Fruit fly (Drosophila melanogaster) whole organism, embryonic: ENCODE data around the gene CG10663.

Experiments used
- Atf6 ChIP-seq: fragments of 200-800 bp; sonication (Bioruptor generic); IDR thresholded peaks from 2 replicates; pipeline ENCODE4 v1.3.6; 2022; ENCODE audit warnings: missing biosample characterization, missing genetic modification characterization
- BtbVII ChIP-seq: fragments of 200-800 bp; sonication (Bioruptor generic); optimal IDR thresholded peaks from 3 replicates; lab custom pipeline; 2017; ENCODE audit warnings: missing biosample characterization, mild to moderate bottlenecking, missing genetic modification characterization
- CG10147 ChIP-seq: fragments of 200-800 bp; sonication (Bioruptor generic); optimal IDR thresholded peaks from 2 replicates; lab custom pipeline; 2019; ENCODE audit warnings: missing biosample characterization, mild to moderate bottlenecking, missing genetic modification characterization, moderate library complexity
- CG10959 ChIP-seq: fragments of 200-800 bp; sonication (Bioruptor generic); IDR thresholded peaks from 2 replicates; pipeline ENCODE4 v1.3.6; 2022; ENCODE audit warnings: missing biosample characterization, missing genetic modification characterization
- CG13775 ChIP-seq: fragments of 200-800 bp; sonication (Bioruptor generic); optimal IDR thresholded peaks from 3 replicates; lab custom pipeline; 2017; ENCODE audit warnings: missing biosample characterization, mild to moderate bottlenecking, missing genetic modification characterization
- CG14050 ChIP-seq: fragments of 200-800 bp; sonication (Bioruptor generic); IDR thresholded peaks from 3 replicates; pipeline ENCODE4 v1.3.6; 2022; ENCODE audit warnings: missing biosample characterization, missing genetic modification characterization
- CG14860 ChIP-seq: fragments of 200-800 bp; sonication (Bioruptor generic); IDR thresholded peaks from 3 replicates; pipeline ENCODE4 v1.3.6; 2022; ENCODE audit warnings: missing biosample characterization, missing genetic modification characterization; ENCODE audit not compliant: partially characterized antibody
- CG1603 ChIP-seq: fragments of 200-800 bp; sonication (Bioruptor generic); optimal IDR thresholded peaks from 2 replicates; lab custom pipeline; 2019; ENCODE audit warnings: missing biosample characterization, mild to moderate bottlenecking, missing genetic modification characterization, moderate library complexity
- CG16863 ChIP-seq: fragments of 200-800 bp; sonication (Bioruptor generic); optimal IDR thresholded peaks from 3 replicates; lab custom pipeline; 2016; ENCODE audit warnings: missing biosample characterization, missing genetic modification characterization
- CG17359 ChIP-seq: fragments of 200-800 bp; sonication (Bioruptor generic); optimal IDR thresholded peaks from 3 replicates; lab custom pipeline; 2018; ENCODE audit warnings: missing biosample characterization, mild to moderate bottlenecking, missing genetic modification characterization, moderate library complexity
- CG18476 ChIP-seq: fragments of 200-800 bp; sonication (Bioruptor generic); optimal IDR thresholded peaks from 2 replicates; lab custom pipeline; 2016; ENCODE audit warnings: missing biosample characterization, mild to moderate bottlenecking, missing genetic modification characterization
- CG2889 ChIP-seq: fragments of 200-800 bp; sonication (Bioruptor generic); IDR thresholded peaks from 3 replicates; pipeline ENCODE4 v1.3.6; 2022; ENCODE audit warnings: missing biosample characterization, missing genetic modification characterization
- CG34422 ChIP-seq: fragments of 200-800 bp; sonication (Bioruptor generic); IDR thresholded peaks from 3 replicates; pipeline ENCODE4 v1.3.6; 2022; ENCODE audit warnings: missing biosample characterization, missing genetic modification characterization
- CG6254 ChIP-seq: fragments of 200-800 bp; sonication (Bioruptor generic); optimal IDR thresholded peaks from 3 replicates; lab custom pipeline; 2017; ENCODE audit warnings: mild to moderate bottlenecking, missing biosample characterization, missing genetic modification reagents, missing genetic modification characterization
- CG8924 ChIP-seq: fragments of 200-800 bp; optimal IDR thresholded peaks from 3 replicates; lab custom pipeline; 2019; ENCODE audit warnings: missing biosample characterization, mild to moderate bottlenecking, missing genetic modification characterization, moderate library complexity
- CG9797 ChIP-seq: fragments of 200-800 bp; sonication (Bioruptor generic); optimal IDR thresholded peaks from 3 replicates; lab custom pipeline; 2018; ENCODE audit warnings: missing biosample characterization, mild to moderate bottlenecking, missing genetic modification characterization
- CTCF ChIP-seq: fragments of 200-800 bp; sonication (Bioruptor generic); optimal IDR thresholded peaks from 2 replicates; lab custom pipeline; 2017; ENCODE audit warnings: missing biosample characterization, mild to moderate bottlenecking, missing genetic modification characterization, moderate library complexity
- Camta ChIP-seq: fragments of 200-800 bp; sonication (Bioruptor generic); optimal IDR thresholded peaks from 2 replicates; lab custom pipeline; 2016; ENCODE audit warnings: missing biosample characterization, missing genetic modification characterization
- Chrac-16 ChIP-seq: fragments of 200-800 bp; sonication (Bioruptor generic); optimal IDR thresholded peaks from 3 replicates; lab custom pipeline; 2016; ENCODE audit warnings: missing biosample characterization, missing genetic modification characterization
- Dad ChIP-seq: fragments of 200-800 bp; sonication (Bioruptor generic); optimal IDR thresholded peaks from 3 replicates; lab custom pipeline; 2016; ENCODE audit warnings: missing biosample characterization, missing genetic modification characterization
- Dek ChIP-seq: fragments of 200-800 bp; sonication (Bioruptor generic); optimal IDR thresholded peaks from 3 replicates; lab custom pipeline; 2019; ENCODE audit warnings: missing biosample characterization, mild to moderate bottlenecking, missing genetic modification characterization, moderate library complexity
- Dip3 ChIP-seq: fragments of 200-800 bp; sonication (Bioruptor generic); optimal IDR thresholded peaks from 3 replicates; lab custom pipeline; 2016; ENCODE audit warnings: missing biosample characterization, missing genetic modification characterization
- Fer1 ChIP-seq: fragments of 200-800 bp; sonication (Bioruptor generic); optimal IDR thresholded peaks from 2 replicates; lab custom pipeline; 2017; ENCODE audit warnings: missing biosample characterization, mild to moderate bottlenecking, missing genetic modification characterization
- Hand ChIP-seq: fragments of 200-800 bp; sonication (Bioruptor generic); optimal IDR thresholded peaks from 2 replicates; lab custom pipeline; 2017; ENCODE audit warnings: mild to moderate bottlenecking, missing biosample characterization, missing genetic modification reagents, missing genetic modification characterization
- Lhr ChIP-seq: fragments of 200-800 bp; sonication (Bioruptor generic); optimal IDR thresholded peaks from 3 replicates; lab custom pipeline; 2017; ENCODE audit warnings: mild to moderate bottlenecking, missing biosample characterization, missing genetic modification reagents, missing genetic modification characterization
- Lim3 ChIP-seq: fragments of 200-800 bp; sonication (Bioruptor generic); IDR thresholded peaks from 2 replicates; pipeline ENCODE4 v1.3.6; 2022; ENCODE audit warnings: missing biosample characterization, missing genetic modification characterization
- Nf-YB ChIP-seq: fragments of 200-800 bp; sonication (Bioruptor generic); optimal IDR thresholded peaks from 3 replicates; lab custom pipeline; 2019; ENCODE audit warnings: missing biosample characterization, mild to moderate bottlenecking, missing genetic modification characterization, moderate library complexity
- Ptx1 ChIP-seq: fragments of 200-800 bp; sonication (Bioruptor generic); IDR thresholded peaks from 2 replicates; pipeline ENCODE4 v1.3.6; 2022; ENCODE audit warnings: missing biosample characterization, missing genetic modification characterization
- ab ChIP-seq: fragments of 200-800 bp; sonication (Bioruptor generic); optimal IDR thresholded peaks from 2 replicates; lab custom pipeline; 2016; ENCODE audit warnings: missing biosample characterization, missing genetic modification characterization
- ap ChIP-seq: fragments of 200-800 bp; sonication (Bioruptor generic); IDR thresholded peaks from 2 replicates; pipeline ENCODE4 v1.3.6; 2022; ENCODE audit warnings: missing biosample characterization, missing genetic modification characterization
- dmrt99B ChIP-seq: fragments of 200-800 bp; sonication (Bioruptor generic); optimal IDR thresholded peaks from 2 replicates; lab custom pipeline; 2018; ENCODE audit warnings: missing biosample characterization, mild to moderate bottlenecking, missing genetic modification characterization, moderate library complexity
- fd102C ChIP-seq: fragments of 200-800 bp; sonication (Bioruptor generic); optimal IDR thresholded peaks from 2 replicates; lab custom pipeline; 2018; ENCODE audit warnings: missing biosample characterization, mild to moderate bottlenecking, missing genetic modification characterization, moderate library complexity
- gt ChIP-seq: fragments of 200-800 bp; sonication (Bioruptor generic); IDR thresholded peaks from 2 replicates; pipeline ENCODE4 v1.3.6; 2022; ENCODE audit warnings: missing biosample characterization, missing genetic modification characterization
- kah ChIP-seq: fragments of 200-800 bp; sonication (Bioruptor generic); optimal IDR thresholded peaks from 2 replicates; lab custom pipeline; 2018; ENCODE audit warnings: missing biosample characterization, mild to moderate bottlenecking, missing genetic modification characterization
- lbe ChIP-seq: fragments of 200-800 bp; sonication (Bioruptor generic); optimal IDR thresholded peaks from 2 replicates; lab custom pipeline; 2016; ENCODE audit warnings: missing biosample characterization, mild to moderate bottlenecking, missing genetic modification characterization
- nerfin-2 ChIP-seq: fragments of 200-800 bp; sonication (Bioruptor generic); IDR thresholded peaks from 2 replicates; pipeline ENCODE4 v1.3.6; 2022; ENCODE audit warnings: missing biosample characterization, missing genetic modification characterization; ENCODE audit not compliant: partially characterized antibody
- oc ChIP-seq: fragments of 200-800 bp; sonication (Bioruptor generic); optimal IDR thresholded peaks from 2 replicates; lab custom pipeline; 2018; ENCODE audit warnings: missing biosample characterization, mild to moderate bottlenecking, missing genetic modification characterization, moderate library complexity
- pan ChIP-seq, 4 experiments: fragments of >200 bp in 3 of 4; fragments of 200-800 bp in 1 of 4; sonication (Bioruptor generic) in 1 of 4; optimal IDR thresholded peaks in 3 of 4; IDR thresholded peaks in 1 of 4; 2 replicates each; pipeline versions ENCODE4 v1.3.6 to Lab custom; 2017 to 2022; ENCODE audit warnings: missing biosample characterization in 2 of 4, missing genetic modification characterization in 2 of 4, mixed read lengths in 1 of 4
- peb ChIP-seq: fragments of 200-800 bp; sonication (Bioruptor generic); IDR thresholded peaks from 2 replicates; pipeline ENCODE4 v1.3.6; 2022; ENCODE audit warnings: missing biosample characterization, missing genetic modification characterization
- pum ChIP-seq: fragments of 200-800 bp; sonication (Bioruptor generic); optimal IDR thresholded peaks from 2 replicates; lab custom pipeline; 2016; ENCODE audit warnings: missing biosample characterization, missing genetic modification characterization
- pzg ChIP-seq: fragments of 200-800 bp; sonication (Bioruptor generic); optimal IDR thresholded peaks from 3 replicates; lab custom pipeline; 2018; ENCODE audit warnings: missing biosample characterization, mild to moderate bottlenecking, missing genetic modification characterization, moderate library complexity
- ro ChIP-seq: fragments of 200-800 bp; sonication (Bioruptor generic); IDR thresholded peaks from 2 replicates; pipeline ENCODE4 v1.3.6; 2022; ENCODE audit warnings: missing biosample characterization, missing genetic modification characterization
- sens-2 ChIP-seq: fragments of 200-800 bp; sonication (Bioruptor generic); IDR thresholded peaks from 2 replicates; pipeline ENCODE4 v1.3.6; 2022; ENCODE audit warnings: missing biosample characterization, missing genetic modification characterization
- sim ChIP-seq: fragments of 200-800 bp; sonication (Bioruptor generic); IDR thresholded peaks from 2 replicates; pipeline ENCODE4 v1.3.6; 2022; ENCODE audit warnings: missing biosample characterization, missing genetic modification characterization
- sima ChIP-seq: fragments of 200-800 bp; sonication (Bioruptor generic); optimal IDR thresholded peaks from 2 replicates; lab custom pipeline; 2016; ENCODE audit warnings: missing biosample characterization, missing genetic modification characterization
- slbo ChIP-seq: fragments of 200-800 bp; sonication (Bioruptor generic); IDR thresholded peaks from 2 replicates; pipeline ENCODE4 v1.3.6; 2022; ENCODE audit warnings: missing biosample characterization, missing genetic modification characterization
- stwl ChIP-seq: fragments of 200-800 bp; sonication (Bioruptor generic); optimal IDR thresholded peaks from 3 replicates; lab custom pipeline; 2018; ENCODE audit warnings: missing biosample characterization, mild to moderate bottlenecking, missing genetic modification characterization, moderate library complexity
- trem ChIP-seq: fragments of 200-800 bp; optimal IDR thresholded peaks from 3 replicates; lab custom pipeline; 2019; ENCODE audit warnings: missing biosample characterization, mild to moderate bottlenecking, missing genetic modification characterization, moderate library complexity
- ttk ChIP-seq: fragments of 200-800 bp; sonication (Bioruptor generic); IDR thresholded peaks from 2 replicates; pipeline ENCODE4 v2.1.2; 2022; ENCODE audit warnings: missing biosample characterization, missing genetic modification characterization
- unc-4 ChIP-seq: fragments of 200-800 bp; sonication (Bioruptor generic); IDR thresholded peaks from 2 replicates; pipeline ENCODE4 v1.3.6; 2022; ENCODE audit warnings: missing biosample characterization, missing genetic modification characterization; ENCODE audit not compliant: partially characterized antibody

The CG10663 gene

DNA sequence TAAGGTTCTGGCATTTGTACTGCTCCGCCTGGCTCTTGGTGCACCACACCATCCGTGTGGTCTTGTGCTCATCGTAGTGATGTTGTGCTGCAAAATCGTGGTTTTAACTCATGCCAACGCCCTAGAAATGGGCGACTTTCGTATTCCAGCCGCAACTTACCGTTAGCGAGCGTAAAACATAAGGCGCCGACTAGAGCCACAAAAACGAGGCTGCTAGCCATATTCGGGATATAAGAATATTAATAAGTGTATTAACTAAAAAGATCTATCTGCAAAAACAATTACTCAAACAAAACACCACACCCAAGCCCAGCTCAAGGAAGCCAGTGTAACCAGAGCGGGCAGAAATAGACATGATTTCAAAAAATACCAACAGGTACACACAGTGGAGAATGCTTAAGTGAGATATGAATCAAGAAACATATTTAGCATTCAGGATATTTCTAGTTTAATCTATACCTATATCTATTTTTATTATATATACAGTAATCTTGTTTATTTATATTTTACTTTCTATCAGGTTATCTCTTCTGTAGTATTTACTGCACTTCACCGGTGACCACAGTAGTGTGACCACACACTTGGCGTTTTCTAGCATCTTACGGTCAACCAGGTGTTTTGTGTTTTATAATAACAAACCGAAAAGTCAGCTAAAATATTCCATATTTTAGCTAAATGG, 48.7 kb upstream of the CG10663 start, which contains the start of the genes Tsf2 and CG34242 (continued):
- TF ChIP-seq Dad (GFP tag; lab: Kevin White, UChicago) (no peak), CG9797 (GFP tag; lab: Kevin White, UChicago) (peak; percentile 81), pum (GFP tag; lab: Kevin White, UChicago) (no peak), Nf-YB (GFP tag; lab: Kevin White, UChicago) (no peak), CG10147 (GFP tag; lab: Kevin White, UChicago) (peak; percentile 76), pan (optimal IDR thresholded peaks at IDR 0.05; lab: Kevin White, UChicago) (no peak), pan (GFP tag; optimal IDR thresholded peaks at IDR 0.05 in 1 of 2, IDR thresholded peaks at IDR 0.05 in 1 of 2) (peak in 1 of 2 experiments; percentile 96), gt (peak; percentile 55), ap (GFP tag; lab: Robert Waterston, UW) (peak; percentile 94), Hand (GFP tag; lab: Kevin White, UChicago) (no peak), CG16863 (no peak), trem (tag; lab: Kevin White, UChicago) (peak; percentile 88), sima (no peak), peb (GFP tag; lab: Robert Waterston, UW) (peak; percentile 89), CG2889 (GFP tag; lab: Robert Waterston, UW) (no peak), CG8924 (tag; lab: Kevin White, UChicago) (peak; percentile 86), slbo (GFP tag; lab: Robert Waterston, UW) (peak; percentile 69), oc (tag; lab: Kevin White, UChicago) (no peak), Dek (tag; lab: Kevin White, UChicago) (peak; percentile 73), CTCF (GFP tag; lab: Kevin White, UChicago) (peak; percentile 10), Dip3 (GFP tag; lab: Kevin White, UChicago) (peak; percentile 34), fd102C (GFP tag; lab: Kevin White, UChicago) (no peak), CG1603 (no peak), CG14050 (GFP tag; lab: Robert Waterston, UW) (no peak), Fer1 (GFP tag; lab: Kevin White, UChicago) (peak; percentile 72), CG34422 (GFP tag; lab: Robert Waterston, UW) (peak; percentile 92), ttk (GFP tag; lab: Robert Waterston, UW) (peak; percentile 96), Lim3 (GFP tag; lab: Robert Waterston, UW) (peak; percentile 59; the same call in 1 of the 2 replicates), CG13775 (peak; percentile 32), Atf6 (GFP tag; lab: Robert Waterston, UW) (peak; percentile 92), Ptx1 (GFP tag; lab: Robert Waterston, UW) (peak; percentile 99), ro (peak; percentile 89), Lhr (GFP tag; lab: Kevin White, UChicago) (peak; percentile 31), unc-4 (GFP tag; lab: Robert Waterston, UW) (no peak), lbe (GFP tag; lab: Kevin White, UChicago) (peak; percentile 66), stwl (peak; percentile 58), pzg (GFP tag; lab: Kevin White, UChicago) (peak; percentile 57), CG10959 (GFP tag; lab: Robert Waterston, UW) (peak; percentile 68), sens-2 (GFP tag; lab: Robert Waterston, UW) (peak; percentile 78; the same call in 1 of the 2 replicates), CG18476 (GFP tag; lab: Kevin White, UChicago) (no peak), sim (peak; percentile 58; the same call in 1 of the 2 replicates), dmrt99B (tag; lab: Kevin White, UChicago) (peak; percentile 81), nerfin-2 (no peak), BtbVII (GFP tag; lab: Kevin White, UChicago) (peak; percentile 68), CG17359 (tag; lab: Kevin White, UChicago) (peak; percentile 92), CG6254 (GFP tag; lab: Kevin White, UChicago) (peak; percentile 56), ab (GFP tag; lab: Kevin White, UChicago) (no peak), CG14860 (GFP tag; lab: Robert Waterston, UW) (no peak), kah (GFP tag; lab: Kevin White, UChicago) (peak; percentile 47), Camta (GFP tag; lab: Kevin White, UChicago) (no peak), Chrac-16 (GFP tag; lab: Kevin White, UChicago) (no peak)
